Fruit fly (Drosophila melanogaster): ENCODE measurements around the gene Cp15.

The Cp15 gene

DNA sequence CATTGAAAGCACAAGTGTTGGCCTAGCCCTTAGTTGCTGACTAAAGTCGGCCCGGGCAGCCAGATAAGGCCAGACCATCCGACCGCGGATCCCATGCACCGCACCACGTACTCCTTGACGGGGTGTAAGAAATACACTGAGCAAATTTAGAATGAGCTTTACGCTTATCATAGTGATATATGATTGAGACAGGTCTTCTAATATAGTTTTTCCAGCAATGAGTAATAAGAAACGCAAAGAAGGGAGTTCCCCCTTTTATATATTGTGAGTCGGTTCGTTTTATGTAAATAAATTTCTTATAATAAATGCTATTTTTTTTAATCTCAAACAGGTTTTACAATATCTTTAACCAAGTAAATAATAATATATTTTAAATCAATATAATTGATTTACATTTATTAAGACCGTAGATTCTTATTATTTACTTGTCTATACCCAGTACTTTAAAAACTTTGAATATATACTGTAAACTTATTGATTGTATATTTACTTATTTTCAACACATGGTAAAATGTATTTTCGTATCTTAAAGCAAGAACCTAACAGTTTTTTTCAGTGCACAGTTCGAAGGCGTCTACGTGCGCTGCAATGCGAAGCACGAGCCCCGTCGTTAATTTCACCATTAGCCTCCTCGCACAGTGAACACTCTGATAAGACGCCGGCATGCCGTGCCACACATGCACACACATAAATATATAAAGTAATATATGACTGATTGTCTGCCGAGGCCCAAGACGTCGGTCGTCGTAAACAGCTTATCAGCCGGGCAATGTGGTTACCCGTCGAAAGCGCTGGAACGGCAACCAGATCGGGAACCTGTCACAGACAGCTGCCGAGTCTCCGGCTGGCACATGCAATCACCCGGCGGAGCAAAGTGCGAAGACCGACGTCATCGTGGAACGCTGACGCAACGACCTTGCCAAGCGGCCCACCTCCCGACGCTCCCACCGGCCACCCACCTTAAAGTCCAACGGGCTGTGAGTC is 36.1 kb upstream of the Cp15 start (continued):
- TF ChIP-seq Sp1 (GFP tag; optimal IDR thresholded peaks at IDR 0.05) (peak; percentile 64), ey (GFP tag; optimal IDR thresholded peaks at IDR 0.05) (peak; percentile 27), dmrt93B (GFP tag; optimal IDR thresholded peaks at IDR 0.05) (peak; percentile 55)

DNA sequence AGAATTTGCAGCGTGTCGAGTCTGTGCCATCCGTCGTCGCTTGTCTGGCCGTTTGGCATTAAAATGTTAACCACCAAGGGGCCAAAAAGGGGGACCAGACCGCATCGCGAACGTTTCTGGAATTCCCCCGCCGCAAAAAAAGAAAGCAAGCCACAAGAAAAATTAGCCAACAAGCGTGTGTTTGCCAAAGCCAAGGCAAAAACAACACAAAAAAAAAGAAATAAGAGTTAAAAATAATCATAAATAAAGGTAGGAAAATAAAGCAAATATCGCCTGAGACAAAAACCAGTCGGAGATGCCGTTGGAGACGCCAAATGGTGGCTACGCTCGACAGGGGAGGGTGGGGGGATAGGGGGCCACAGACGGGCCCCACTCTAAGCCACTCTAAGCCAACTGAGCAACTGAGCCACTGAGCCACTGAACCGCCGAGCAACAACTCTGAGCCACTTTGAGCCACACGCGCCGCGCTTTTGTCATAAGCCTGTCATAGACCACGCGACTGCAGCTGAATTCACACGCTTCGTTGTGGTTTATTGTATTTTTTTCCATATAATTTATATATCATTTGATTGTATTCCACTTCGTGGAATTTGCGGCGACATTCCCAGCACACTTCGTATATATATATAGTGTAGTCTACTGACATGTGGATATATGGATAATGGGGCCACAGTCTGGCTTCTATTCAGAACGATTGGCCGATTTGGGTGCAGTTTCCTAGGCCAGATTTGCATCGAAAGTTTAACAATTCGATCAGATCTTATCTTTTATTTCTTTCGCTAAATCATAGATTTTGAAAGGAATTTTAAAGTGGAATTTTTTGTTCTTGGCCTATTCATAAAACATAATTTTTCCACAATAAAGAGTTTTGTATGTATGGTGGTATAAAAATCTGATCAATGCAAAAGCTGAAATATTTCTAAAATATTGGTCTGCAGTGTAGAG is 34.5 kb upstream of the Cp15 start:
- TF ChIP-seq sv (GFP tag; optimal IDR thresholded peaks at IDR 0.05) (no peak), Rel (GFP tag; optimal IDR thresholded peaks at IDR 0.05) (no peak), Rel (tag; optimal IDR thresholded peaks at IDR 0.05) (peak; percentile 69), Dfd (GFP tag; optimal IDR thresholded peaks at IDR 0.05) (no peak)

DNA sequence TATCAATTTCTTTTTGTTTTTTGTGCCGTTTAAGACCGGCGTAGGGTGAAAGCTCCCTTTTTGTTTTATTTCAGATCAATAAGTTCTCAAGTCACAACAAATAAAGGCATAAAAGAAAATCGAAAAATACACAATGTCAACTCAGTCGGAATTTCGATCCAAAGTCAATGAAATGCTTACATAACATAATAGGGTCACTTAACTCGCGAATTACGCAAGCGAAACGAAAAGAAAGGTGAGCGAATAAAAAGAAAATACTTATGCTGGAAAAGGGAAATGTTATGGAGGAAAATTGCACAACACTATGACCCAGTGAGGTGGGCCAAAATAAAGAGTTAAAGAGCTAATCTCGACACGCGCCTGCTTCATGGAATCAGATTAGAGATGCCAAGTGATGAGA is 32.3 kb upstream of the Cp15 start:
- no peak for TF ChIP-seq HLH106 (tag; optimal IDR thresholded peaks at IDR 0.05)
- TF ChIP-seq CrebA (GFP tag; optimal IDR thresholded peaks at IDR 0.05; ENCODE audit: borderline replicate concordance): no peak
- TF ChIP-seq Mio (GFP tag; optimal IDR thresholded peaks at IDR 0.05): no peak
- TF ChIP-seq tai (GFP tag; optimal IDR thresholded peaks at IDR 0.05): no peak
- TF ChIP-seq sage (GFP tag; optimal IDR thresholded peaks at IDR 0.05): no peak
- no peak for TF ChIP-seq pan (optimal IDR thresholded peaks at IDR 0.05)
- no peak for TF ChIP-seq Hr83 (GFP tag; optimal IDR thresholded peaks at IDR 0.05; ENCODE audit: poor library complexity, severe bottlenecking)
- TF ChIP-seq N (GFP tag; optimal IDR thresholded peaks at IDR 0.05): no peak
- no peak for TF ChIP-seq h (GFP tag; optimal IDR thresholded peaks at IDR 0.05)
- TF ChIP-seq psq (GFP tag; optimal IDR thresholded peaks at IDR 0.05): no peak
- TF ChIP-seq dmrt93B (GFP tag; optimal IDR thresholded peaks at IDR 0.05): no peak
- TF ChIP-seq jim (GFP tag; optimal IDR thresholded peaks at IDR 0.05): no peak
- TF ChIP-seq fru (GFP tag; optimal IDR thresholded peaks at IDR 0.05): no peak
- no peak for TF ChIP-seq Sp1 (GFP tag; optimal IDR thresholded peaks at IDR 0.05)
- no peak for TF ChIP-seq Abd-B (GFP tag; optimal IDR thresholded peaks at IDR 0.05)
- TF ChIP-seq lola (GFP tag; optimal IDR thresholded peaks at IDR 0.05): no peak
- no peak for TF ChIP-seq GATAd (GFP tag; optimal IDR thresholded peaks at IDR 0.05)

DNA sequence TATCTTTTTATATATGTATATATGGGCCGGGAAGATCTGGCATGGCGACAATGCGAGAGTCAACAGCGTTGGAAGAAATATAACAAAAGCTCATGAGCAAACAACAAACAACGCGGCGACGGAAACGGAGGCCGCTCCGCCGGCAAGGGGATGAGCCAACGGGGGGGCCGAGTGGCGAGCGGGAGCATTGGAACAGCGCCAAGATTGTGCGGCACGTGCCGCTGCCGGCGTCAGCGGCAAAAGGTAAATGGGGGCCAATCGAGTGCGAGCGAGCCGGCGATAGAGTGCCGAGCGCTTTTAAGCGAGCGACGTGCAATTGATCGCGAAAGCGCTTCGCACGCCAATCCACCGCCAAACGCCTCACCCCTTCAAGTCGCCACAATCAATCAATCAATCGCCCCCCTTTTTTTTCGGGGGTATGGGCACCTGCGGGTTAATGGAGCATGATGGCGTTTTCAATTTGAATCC is 31.8 kb upstream of the Cp15 start:
- TF ChIP-seq Rel (GFP tag; optimal IDR thresholded peaks at IDR 0.05) (peak; percentile 11), Rel (tag; optimal IDR thresholded peaks at IDR 0.05) (peak; percentile 85), sage (GFP tag; optimal IDR thresholded peaks at IDR 0.05) (peak; percentile 58), HLH106 (tag; optimal IDR thresholded peaks at IDR 0.05) (peak; percentile 48), Hnf4 (GFP tag; optimal IDR thresholded peaks at IDR 0.05) (peak; percentile 67), Dfd (GFP tag; optimal IDR thresholded peaks at IDR 0.05) (no peak), Sp1 (GFP tag; optimal IDR thresholded peaks at IDR 0.05) (peak; percentile 50), CrebA (GFP tag; optimal IDR thresholded peaks at IDR 0.05; ENCODE audit: borderline replicate concordance) (peak; percentile 4), tai (GFP tag; optimal IDR thresholded peaks at IDR 0.05) (peak; percentile 89), dl (GFP tag; optimal IDR thresholded peaks at IDR 0.05; ENCODE audit: insufficient read depth in 1 of 2, partially characterized antibody in 2 of 2) (no peak), psq (GFP tag; optimal IDR thresholded peaks at IDR 0.05) (peak; percentile 64), CG9705 (GFP tag; optimal IDR thresholded peaks at IDR 0.05) (peak; percentile 42), CG32264 (GFP tag; optimal IDR thresholded peaks at IDR 0.05) (no peak), dsf (GFP tag; optimal IDR thresholded peaks at IDR 0.05; ENCODE audit: borderline replicate concordance) (peak; percentile 30), dmrt93B (GFP tag; optimal IDR thresholded peaks at IDR 0.05) (peak; percentile 39), foxo (GFP tag; optimal IDR thresholded peaks at IDR 0.05) (peak in 1 of 2 experiments; percentile 64), brk (GFP tag; optimal IDR thresholded peaks at IDR 0.05) (peak; percentile 55), rgr (GFP tag; optimal IDR thresholded peaks at IDR 0.05) (peak; percentile 86), fru (GFP tag; optimal IDR thresholded peaks at IDR 0.05) (peak; percentile 63), h (GFP tag; optimal IDR thresholded peaks at IDR 0.05) (peak; percentile 99), sv (GFP tag; optimal IDR thresholded peaks at IDR 0.05) (no peak), Jra (GFP tag; optimal IDR thresholded peaks at IDR 0.05) (peak; percentile 54), jim (GFP tag; optimal IDR thresholded peaks at IDR 0.05) (peak; percentile 55), GATAd (GFP tag; optimal IDR thresholded peaks at IDR 0.05) (no peak), OdsH (GFP tag; optimal IDR thresholded peaks at IDR 0.05) (peak; percentile 78), br (GFP tag; optimal IDR thresholded peaks at IDR 0.05) (peak; percentile 65), usp (GFP tag; optimal IDR thresholded peaks at IDR 0.05) (no peak), ey (GFP tag; optimal IDR thresholded peaks at IDR 0.05) (peak; percentile 7), Myc (optimal IDR thresholded peaks at IDR 0.05) (no peak), Hr83 (GFP tag; optimal IDR thresholded peaks at IDR 0.05; ENCODE audit: poor library complexity, severe bottlenecking) (peak; percentile 99), Vsx2 (GFP tag; optimal IDR thresholded peaks at IDR 0.05; ENCODE audit: partially characterized antibody) (no peak)

All from whole organism, wandering third instar larva.